Fruit fly (Drosophila melanogaster): ENCODE results near the gene CG15262.

CG15262 gene

DNA sequence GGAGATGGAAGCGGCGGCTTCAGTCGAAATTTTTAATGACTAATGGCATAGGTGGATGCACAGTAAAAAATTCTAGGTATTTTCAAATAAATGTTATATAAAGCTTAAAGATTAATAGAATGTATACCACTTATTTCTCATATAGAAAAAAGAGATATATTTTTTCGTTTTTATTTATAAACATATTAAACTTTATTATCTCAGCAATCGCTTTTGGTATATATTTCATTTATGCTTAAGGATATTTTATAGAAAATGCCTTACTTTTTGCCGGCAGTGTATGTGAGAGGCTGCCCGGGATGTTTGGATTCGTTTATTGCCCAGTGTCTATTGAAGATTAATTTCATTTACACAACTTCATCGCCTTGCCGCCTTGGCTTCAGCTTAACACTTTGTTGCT is 17.3 kb downstream of the CG15262 start:
- TF ChIP-seq kay (GFP tag; ENCODE audit: borderline replicate concordance): no peak
- no peak for TF ChIP-seq cic (GFP tag; optimal IDR thresholded peaks at IDR 0.05)
- no peak for TF ChIP-seq ovo (GFP tag; optimal IDR thresholded peaks at IDR 0.05)
- TF ChIP-seq toe (GFP tag; optimal IDR thresholded peaks at IDR 0.05): no peak
- no peak for TF ChIP-seq Mnt (GFP tag; optimal IDR thresholded peaks at IDR 0.05)
- no peak for TF ChIP-seq CG12768 (GFP tag; optimal IDR thresholded peaks at IDR 0.05)

DNA sequence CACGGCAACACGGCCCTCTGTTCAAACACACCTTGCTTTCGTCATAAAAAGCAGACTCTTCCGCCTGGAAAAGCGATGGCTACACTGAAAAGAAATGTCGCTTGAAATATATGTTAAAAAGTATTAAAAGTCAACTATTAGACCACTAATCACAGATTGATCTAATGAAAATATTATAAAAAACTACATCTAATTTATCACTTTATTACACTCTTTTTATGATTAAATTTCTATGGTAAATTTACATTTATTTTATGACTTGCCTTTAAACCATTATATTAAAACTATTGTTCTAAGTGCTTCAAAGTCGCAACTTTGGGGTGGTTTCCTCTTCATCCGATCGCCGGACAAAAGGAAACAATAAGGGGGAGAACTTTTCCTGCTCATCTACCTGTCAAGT is 18.8 kb downstream of the CG15262 start:
- TF ChIP-seq CG11617 (GFP tag; optimal IDR thresholded peaks at IDR 0.05): no peak

DNA sequence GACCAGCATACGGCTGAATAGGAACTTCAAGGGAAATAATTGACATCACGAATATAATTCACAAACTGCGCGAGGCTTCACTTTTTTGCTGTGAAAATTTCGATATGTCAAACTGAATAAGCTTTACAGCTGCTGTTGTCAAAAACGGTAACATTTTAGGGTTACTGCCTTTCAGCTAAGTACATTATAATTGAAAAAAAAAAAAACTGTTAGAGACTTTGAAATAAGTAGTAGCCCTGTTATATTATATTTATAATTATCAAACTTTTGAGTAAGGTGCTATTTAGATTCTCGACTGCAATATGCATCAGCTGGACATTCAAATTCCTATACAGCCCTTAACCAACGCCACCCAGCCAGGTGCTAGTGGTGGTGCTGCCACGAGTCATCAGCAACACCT is 21.2 kb downstream of the CG15262 start, which contains the start of gene nht:
Gene nht, minus strand, starts transcription at position 101 of the 400 bp plus-strand sequence.
- TF ChIP-seq Crg-1 (GFP tag; optimal IDR thresholded peaks at IDR 0.05) (no peak), CG12768 (GFP tag; optimal IDR thresholded peaks at IDR 0.05) (no peak), cnc (optimal IDR thresholded peaks at IDR 0.05) (no peak), CG14711 (tag; optimal IDR thresholded peaks at IDR 0.05) (no peak), CG5204 (GFP tag; optimal IDR thresholded peaks at IDR 0.05) (no peak), Hr96 (GFP tag; optimal IDR thresholded peaks at IDR 0.05) (no peak), CG33017 (tag; optimal IDR thresholded peaks at IDR 0.05) (no peak), cic (GFP tag; optimal IDR thresholded peaks at IDR 0.05) (no peak), bab1 (GFP tag; optimal IDR thresholded peaks at IDR 0.05) (no peak), ovo (GFP tag; optimal IDR thresholded peaks at IDR 0.05) (no peak), toe (GFP tag; optimal IDR thresholded peaks at IDR 0.05) (no peak), CG11617 (GFP tag; optimal IDR thresholded peaks at IDR 0.05) (no peak), CG7045 (GFP tag; optimal IDR thresholded peaks at IDR 0.05) (no peak), CG1620 (GFP tag; optimal IDR thresholded peaks at IDR 0.05) (no peak), tj (GFP tag; optimal IDR thresholded peaks at IDR 0.05) (no peak), Clk (GFP tag; optimal IDR thresholded peaks at IDR 0.05) (no peak), pad (GFP tag; optimal IDR thresholded peaks at IDR 0.05) (no peak), kay (GFP tag; ENCODE audit: borderline replicate concordance) (no peak), Mnt (GFP tag; optimal IDR thresholded peaks at IDR 0.05) (no peak), CG7101 (tag; optimal IDR thresholded peaks at IDR 0.05) (no peak)

DNA sequence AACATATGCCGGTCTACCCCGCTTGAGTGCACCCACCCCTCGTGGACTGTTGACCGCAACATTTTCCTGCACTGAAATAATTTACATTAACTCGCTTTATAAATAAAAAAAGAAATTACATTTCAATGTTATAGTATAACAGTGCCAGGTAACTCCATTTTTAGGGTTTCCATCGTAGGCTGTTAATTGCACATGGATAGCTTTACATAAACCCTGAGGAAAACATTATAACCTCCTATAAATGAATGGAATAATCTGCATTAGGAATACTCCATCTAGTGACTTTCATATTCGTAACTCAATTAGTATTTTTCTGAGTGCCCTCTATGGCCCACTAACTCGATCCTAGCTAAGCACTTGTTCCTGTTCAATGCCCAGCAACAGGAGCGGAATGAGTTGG is 21.6 kb downstream of the CG15262 start:
- TF ChIP-seq CG12768 (GFP tag; optimal IDR thresholded peaks at IDR 0.05): no peak
- no peak for TF ChIP-seq Hr96 (GFP tag; optimal IDR thresholded peaks at IDR 0.05)
- no peak for TF ChIP-seq CG7045 (GFP tag; optimal IDR thresholded peaks at IDR 0.05)
- TF ChIP-seq CG33017 (tag; optimal IDR thresholded peaks at IDR 0.05): no peak

DNA sequence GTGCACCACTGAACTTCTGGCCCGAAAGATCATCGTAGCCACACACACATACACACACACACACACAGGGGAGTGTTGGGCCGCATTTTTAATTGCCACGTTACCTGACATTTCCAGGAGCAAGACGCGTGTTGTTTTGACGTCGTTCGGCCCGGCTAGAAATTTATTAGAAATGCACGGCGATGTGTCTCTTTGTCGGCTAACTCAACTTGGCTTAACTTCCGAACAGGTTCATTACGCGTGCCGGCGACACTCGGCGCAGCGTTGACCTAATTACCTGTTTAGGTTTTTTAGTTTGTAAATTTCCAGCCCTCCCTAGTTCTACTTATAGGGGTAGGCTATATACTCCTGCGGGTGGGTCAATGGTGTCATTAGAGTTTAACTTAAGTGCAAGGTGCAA is 22.3 kb downstream of the CG15262 start:
- no peak for TF ChIP-seq ovo (GFP tag; optimal IDR thresholded peaks at IDR 0.05)
- TF ChIP-seq cic (GFP tag; optimal IDR thresholded peaks at IDR 0.05): no peak
- no peak for TF ChIP-seq CG11617 (GFP tag; optimal IDR thresholded peaks at IDR 0.05)
- no peak for TF ChIP-seq Clk (GFP tag; optimal IDR thresholded peaks at IDR 0.05)
- TF ChIP-seq CG33017 (tag; optimal IDR thresholded peaks at IDR 0.05): no peak
- TF ChIP-seq CG5204 (GFP tag; optimal IDR thresholded peaks at IDR 0.05): no peak
- no peak for TF ChIP-seq CG1620 (GFP tag; optimal IDR thresholded peaks at IDR 0.05)
- TF ChIP-seq cnc (optimal IDR thresholded peaks at IDR 0.05): no peak
- TF ChIP-seq CG7101 (tag; optimal IDR thresholded peaks at IDR 0.05): no peak
- TF ChIP-seq CG7045 (GFP tag; optimal IDR thresholded peaks at IDR 0.05): no peak
- no peak for TF ChIP-seq Crg-1 (GFP tag; optimal IDR thresholded peaks at IDR 0.05)
- TF ChIP-seq Hr96 (GFP tag; optimal IDR thresholded peaks at IDR 0.05): no peak
- TF ChIP-seq tj (GFP tag; optimal IDR thresholded peaks at IDR 0.05): no peak
- no peak for TF ChIP-seq pad (GFP tag; optimal IDR thresholded peaks at IDR 0.05)
- TF ChIP-seq toe (GFP tag; optimal IDR thresholded peaks at IDR 0.05): no peak
- TF ChIP-seq bab1 (GFP tag; optimal IDR thresholded peaks at IDR 0.05): no peak

DNA sequence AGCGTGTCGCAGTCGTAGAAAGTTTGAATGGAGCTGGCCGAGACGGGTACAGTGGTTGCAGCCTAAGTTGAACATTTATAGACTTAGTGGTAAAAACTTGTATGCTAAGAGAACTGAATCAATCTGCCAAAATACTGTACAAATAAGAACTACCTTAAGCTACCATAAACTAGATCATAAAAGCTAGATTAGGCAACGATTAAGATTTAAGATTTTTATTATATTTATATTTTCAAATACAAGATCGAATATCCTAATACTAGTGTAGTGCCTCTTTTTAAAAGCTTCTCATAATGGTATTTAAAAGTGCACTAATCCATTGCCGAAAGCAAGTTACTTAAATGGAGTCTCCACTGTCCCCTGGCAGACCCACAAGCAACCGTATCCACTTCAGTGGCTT is 23.8 kb downstream of the CG15262 start:
- TF ChIP-seq CG14711 (tag; optimal IDR thresholded peaks at IDR 0.05) (no peak), CG11617 (GFP tag; optimal IDR thresholded peaks at IDR 0.05) (no peak), Crg-1 (GFP tag; optimal IDR thresholded peaks at IDR 0.05) (no peak), cic (GFP tag; optimal IDR thresholded peaks at IDR 0.05) (no peak), toe (GFP tag; optimal IDR thresholded peaks at IDR 0.05) (no peak), cnc (optimal IDR thresholded peaks at IDR 0.05) (no peak), CG12768 (GFP tag; optimal IDR thresholded peaks at IDR 0.05) (no peak), Mnt (GFP tag; optimal IDR thresholded peaks at IDR 0.05) (no peak), kay (GFP tag; ENCODE audit: borderline replicate concordance) (no peak), Clk (GFP tag; optimal IDR thresholded peaks at IDR 0.05) (no peak), CG5204 (GFP tag; optimal IDR thresholded peaks at IDR 0.05) (no peak), CG1620 (GFP tag; optimal IDR thresholded peaks at IDR 0.05) (no peak), CG7045 (GFP tag; optimal IDR thresholded peaks at IDR 0.05) (no peak)

DNA sequence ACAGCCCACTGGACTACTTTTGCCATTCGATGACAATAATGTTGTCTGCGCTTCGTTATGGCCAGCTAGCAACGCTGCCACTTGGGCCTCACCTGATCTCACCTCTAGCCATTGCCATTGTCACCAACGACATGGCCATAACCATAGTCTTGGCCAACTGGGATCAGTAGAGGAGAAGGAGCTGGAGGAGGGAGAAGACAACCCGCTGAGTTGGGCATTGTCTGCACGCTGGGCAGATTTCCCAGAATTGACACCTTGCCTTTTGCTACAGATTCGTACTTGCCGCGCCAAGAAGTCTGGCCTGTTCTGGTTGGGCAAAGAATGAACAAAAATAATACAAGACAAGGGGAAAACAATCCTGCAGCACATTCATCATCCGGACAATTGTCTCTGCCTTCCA is 25.6 kb downstream of the CG15262 start:
- TF ChIP-seq Mnt (GFP tag; optimal IDR thresholded peaks at IDR 0.05) (no peak), cnc (optimal IDR thresholded peaks at IDR 0.05) (no peak), CG12768 (GFP tag; optimal IDR thresholded peaks at IDR 0.05) (no peak), CG11617 (GFP tag; optimal IDR thresholded peaks at IDR 0.05) (no peak), CG14711 (tag; optimal IDR thresholded peaks at IDR 0.05) (no peak), Clk (GFP tag; optimal IDR thresholded peaks at IDR 0.05) (no peak), CG1620 (GFP tag; optimal IDR thresholded peaks at IDR 0.05) (no peak), ovo (GFP tag; optimal IDR thresholded peaks at IDR 0.05) (no peak), kay (GFP tag; ENCODE audit: borderline replicate concordance) (no peak), tj (GFP tag; optimal IDR thresholded peaks at IDR 0.05) (no peak), Hr96 (GFP tag; optimal IDR thresholded peaks at IDR 0.05) (no peak), CG33017 (tag; optimal IDR thresholded peaks at IDR 0.05) (no peak), Crg-1 (GFP tag; optimal IDR thresholded peaks at IDR 0.05) (no peak), toe (GFP tag; optimal IDR thresholded peaks at IDR 0.05) (no peak), CG7101 (tag; optimal IDR thresholded peaks at IDR 0.05) (no peak), CG7045 (GFP tag; optimal IDR thresholded peaks at IDR 0.05) (no peak), cic (GFP tag; optimal IDR thresholded peaks at IDR 0.05) (no peak), bab1 (GFP tag; optimal IDR thresholded peaks at IDR 0.05) (no peak), CG5204 (GFP tag; optimal IDR thresholded peaks at IDR 0.05) (no peak)
